Fruit fly (Drosophila melanogaster) whole organism, embryonic: ENCODE results near the gene Hr83.

Source experiments
- Ada2b ChIP-seq: fragments of 200-800 bp; sonication (Bioruptor generic); IDR thresholded peaks from 2 replicates; pipeline ENCODE4 v1.3.6; 2022; ENCODE audit warnings: missing biosample characterization, missing genetic modification characterization
- Atf-2 ChIP-seq: fragments of 200-800 bp; sonication (Bioruptor generic); optimal IDR thresholded peaks from 2 replicates; lab custom pipeline; 2016; ENCODE audit warnings: missing biosample characterization, missing genetic modification characterization
- Blimp-1 ChIP-seq: fragments of 200-800 bp; sonication (Bioruptor generic); optimal IDR thresholded peaks from 3 replicates; lab custom pipeline; 2018; ENCODE audit warnings: missing biosample characterization, missing genetic modification characterization, mild to moderate bottlenecking, moderate library complexity, missing genetic modification reagents
- CG10654 ChIP-seq: fragments of 200-800 bp; sonication (Bioruptor generic); optimal IDR thresholded peaks from 2 replicates; lab custom pipeline; 2016; ENCODE audit warnings: missing biosample characterization, missing genetic modification characterization
- CG11560 ChIP-seq: fragments of 200-800 bp; sonication (Bioruptor generic); IDR thresholded peaks from 3 replicates; pipeline ENCODE4 v1.3.6; 2022; ENCODE audit warnings: missing biosample characterization, missing genetic modification characterization
- CG12071 ChIP-seq: fragments of 200-800 bp; sonication (Bioruptor generic); optimal IDR thresholded peaks from 3 replicates; lab custom pipeline; 2018; ENCODE audit warnings: missing biosample characterization, mild to moderate bottlenecking, missing genetic modification characterization
- CG12155 ChIP-seq: fragments of 200-800 bp; sonication (Bioruptor generic); optimal IDR thresholded peaks from 3 replicates; lab custom pipeline; 2016; ENCODE audit warnings: missing biosample characterization, missing genetic modification characterization
- CG12391 ChIP-seq: fragments of 200-800 bp; sonication (Bioruptor generic); optimal IDR thresholded peaks from 3 replicates; lab custom pipeline; 2018; ENCODE audit warnings: missing biosample characterization, mild to moderate bottlenecking, missing genetic modification characterization, moderate library complexity
- CG12744 ChIP-seq: fragments of 200-800 bp; sonication (Bioruptor generic); optimal IDR thresholded peaks from 2 replicates; lab custom pipeline; 2016; ENCODE audit warnings: missing biosample characterization, missing genetic modification characterization
- CG1792 ChIP-seq: fragments of 200-800 bp; sonication (Bioruptor generic); optimal IDR thresholded peaks from 2 replicates; lab custom pipeline; 2016; ENCODE audit warnings: missing biosample characterization, missing genetic modification characterization
- CG2120 ChIP-seq: fragments of 200-800 bp; sonication (Bioruptor generic); optimal IDR thresholded peaks from 3 replicates; lab custom pipeline; 2016; ENCODE audit warnings: missing biosample characterization, missing genetic modification characterization
- CG32772 ChIP-seq: fragments of 200-800 bp; sonication (Bioruptor generic); IDR thresholded peaks from 2 replicates; pipeline ENCODE4 v1.3.6; 2022; ENCODE audit warnings: missing biosample characterization, missing genetic modification characterization
- CG6654 ChIP-seq: fragments of 200-800 bp; sonication (Bioruptor generic); optimal IDR thresholded peaks from 2 replicates; lab custom pipeline; 2017; ENCODE audit warnings: missing biosample characterization, mild to moderate bottlenecking, missing genetic modification characterization
- CG6791 ChIP-seq: fragments of 200-800 bp; sonication (Bioruptor generic); IDR thresholded peaks from 3 replicates; pipeline ENCODE4 v1.3.6; 2022; ENCODE audit warnings: missing biosample characterization, missing genetic modification characterization; ENCODE audit not compliant: partially characterized antibody
- CG6854 ChIP-seq: fragments of 200-800 bp; sonication (Bioruptor generic); optimal IDR thresholded peaks from 3 replicates; lab custom pipeline; 2017; ENCODE audit warnings: missing biosample characterization, mild to moderate bottlenecking, missing genetic modification characterization
- CTCF ChIP-seq: fragments of 200-800 bp; sonication (Bioruptor generic); optimal IDR thresholded peaks from 2 replicates; lab custom pipeline; 2017; ENCODE audit warnings: missing biosample characterization, mild to moderate bottlenecking, missing genetic modification characterization, moderate library complexity
- Camta ChIP-seq: fragments of 200-800 bp; sonication (Bioruptor generic); optimal IDR thresholded peaks from 2 replicates; lab custom pipeline; 2016; ENCODE audit warnings: missing biosample characterization, missing genetic modification characterization
- Dip3 ChIP-seq: fragments of 200-800 bp; sonication (Bioruptor generic); optimal IDR thresholded peaks from 3 replicates; lab custom pipeline; 2016; ENCODE audit warnings: missing biosample characterization, missing genetic modification characterization
- E2f1 ChIP-seq: fragments of 200-800 bp; sonication (Bioruptor generic); IDR thresholded peaks from 2 replicates; pipeline ENCODE4 v1.3.6; 2022; ENCODE audit warnings: missing biosample characterization, missing genetic modification characterization
- Ets65A ChIP-seq: fragments of 200-800 bp; sonication (Bioruptor generic); peaks from one replicate; lab custom pipeline; 2016; ENCODE audit warnings: missing biosample characterization, missing genetic modification characterization
- Fer1 ChIP-seq: fragments of 200-800 bp; sonication (Bioruptor generic); optimal IDR thresholded peaks from 2 replicates; lab custom pipeline; 2017; ENCODE audit warnings: missing biosample characterization, mild to moderate bottlenecking, missing genetic modification characterization
- H2.0 ChIP-seq: fragments of 200-800 bp; sonication (Bioruptor generic); IDR thresholded peaks from 2 replicates; pipeline ENCODE4 v1.3.6; 2022; ENCODE audit warnings: missing biosample characterization, missing genetic modification characterization
- Jarid2 ChIP-seq: fragments of 200-800 bp; sonication (Bioruptor generic); optimal IDR thresholded peaks from 3 replicates; lab custom pipeline; 2017; ENCODE audit warnings: mild to moderate bottlenecking, missing biosample characterization, missing genetic modification reagents, missing genetic modification characterization
- Lhr ChIP-seq: fragments of 200-800 bp; sonication (Bioruptor generic); optimal IDR thresholded peaks from 3 replicates; lab custom pipeline; 2017; ENCODE audit warnings: mild to moderate bottlenecking, missing biosample characterization, missing genetic modification reagents, missing genetic modification characterization
- Max ChIP-seq: fragments of 200-800 bp; sonication (Bioruptor generic); optimal IDR thresholded peaks from 2 replicates; lab custom pipeline; 2016; ENCODE audit warnings: missing biosample characterization, mild to moderate bottlenecking, missing genetic modification characterization
- NC2β ChIP-seq: fragments of 200-800 bp; sonication (Bioruptor generic); optimal IDR thresholded peaks from 2 replicates; lab custom pipeline; 2016; ENCODE audit warnings: missing biosample characterization, missing genetic modification characterization
- NFAT ChIP-seq: fragments of 200-800 bp; sonication (Bioruptor generic); IDR thresholded peaks from 2 replicates; pipeline ENCODE4 v1.3.6; 2022; ENCODE audit warnings: missing biosample characterization, missing genetic modification characterization
- Neu2 ChIP-seq: fragments of 200-800 bp; sonication (Bioruptor generic); optimal IDR thresholded peaks from 3 replicates; lab custom pipeline; 2016; ENCODE audit warnings: missing biosample characterization, missing genetic modification characterization, borderline replicate concordance
- NfI ChIP-seq: fragments of 200-800 bp; sonication (Bioruptor generic); optimal IDR thresholded peaks from 3 replicates; lab custom pipeline; 2018; ENCODE audit warnings: missing biosample characterization, mild to moderate bottlenecking, missing genetic modification characterization, moderate library complexity
- PHDP ChIP-seq: fragments of 200-800 bp; sonication (Bioruptor generic); optimal IDR thresholded peaks from 3 replicates; lab custom pipeline; 2018; ENCODE audit warnings: missing biosample characterization, mild to moderate bottlenecking, missing genetic modification characterization, moderate library complexity
- Spps ChIP-seq: fragments of 200-800 bp; sonication (Bioruptor generic); optimal IDR thresholded peaks from 2 replicates; lab custom pipeline; 2018; ENCODE audit warnings: missing biosample characterization, mild to moderate bottlenecking, missing genetic modification characterization
- Tbp ChIP-seq: fragments of >200 bp; optimal IDR thresholded peaks from 2 replicates; lab custom pipeline; 2018; ENCODE audit warnings: missing biosample characterization, missing genetic modification characterization
- Vsx1 ChIP-seq: fragments of 200-800 bp; sonication (Bioruptor generic); optimal IDR thresholded peaks from 2 replicates; lab custom pipeline; 2017; ENCODE audit warnings: missing biosample characterization, mild to moderate bottlenecking, missing genetic modification characterization, missing genetic modification reagents
- al ChIP-seq: fragments of 200-800 bp; sonication (Bioruptor generic); IDR thresholded peaks from 2 replicates; pipeline ENCODE4 v1.3.6; 2022; ENCODE audit warnings: missing biosample characterization, missing genetic modification characterization
- ato ChIP-seq: fragments of 200-800 bp; sonication (Bioruptor generic); IDR thresholded peaks from 2 replicates; pipeline ENCODE4 v1.3.6; 2022; ENCODE audit warnings: missing biosample characterization, missing genetic modification characterization; ENCODE audit not compliant: partially characterized antibody
- danr ChIP-seq: fragments of 200-800 bp; sonication (Bioruptor generic); IDR thresholded peaks from 2 replicates; pipeline ENCODE4 v1.3.6; 2022; ENCODE audit warnings: missing biosample characterization, missing genetic modification characterization
- dati ChIP-seq: fragments of 200-800 bp; sonication (Bioruptor generic); IDR thresholded peaks from 2 replicates; pipeline ENCODE4 v1.3.6; 2022; ENCODE audit warnings: missing biosample characterization, missing genetic modification characterization
- fu2 ChIP-seq: fragments of 200-800 bp; sonication (Bioruptor generic); optimal IDR thresholded peaks from 2 replicates; lab custom pipeline; 2016; ENCODE audit warnings: missing biosample characterization, missing genetic modification characterization
- gsb-n ChIP-seq: fragments of 200-800 bp; sonication (Bioruptor generic); optimal IDR thresholded peaks from 3 replicates; lab custom pipeline; 2018; ENCODE audit warnings: missing biosample characterization, mild to moderate bottlenecking, missing genetic modification characterization
- her ChIP-seq: fragments of 200-800 bp; sonication (Bioruptor generic); optimal IDR thresholded peaks from 2 replicates; lab custom pipeline; 2016; ENCODE audit warnings: missing biosample characterization, missing genetic modification characterization
- jing ChIP-seq: fragments of 200-800 bp; sonication (Bioruptor generic); optimal IDR thresholded peaks from 2 replicates; lab custom pipeline; 2018; ENCODE audit warnings: missing biosample characterization, mild to moderate bottlenecking, missing genetic modification characterization
- klu ChIP-seq: fragments of 200-800 bp; sonication (Bioruptor generic); IDR thresholded peaks from 2 replicates; pipeline ENCODE4 v1.3.6; 2022; ENCODE audit warnings: missing biosample characterization, missing genetic modification characterization
- nmo ChIP-seq: fragments of 200-800 bp; sonication (Bioruptor generic); optimal IDR thresholded peaks from 2 replicates; lab custom pipeline; 2018; ENCODE audit warnings: missing biosample characterization, mild to moderate bottlenecking, missing genetic modification characterization, moderate library complexity
- odd ChIP-seq: fragments of 200-800 bp; sonication (Bioruptor generic); optimal IDR thresholded peaks from 2 replicates; lab custom pipeline; 2017; ENCODE audit warnings: missing biosample characterization, mild to moderate bottlenecking, missing genetic modification characterization
- pnt ChIP-seq: fragments of 200-800 bp; sonication (Bioruptor generic); optimal IDR thresholded peaks from 3 replicates; lab custom pipeline; 2016; ENCODE audit warnings: missing biosample characterization, missing genetic modification characterization
- ranshi ChIP-seq: fragments of 200-800 bp; sonication (Bioruptor generic); IDR thresholded peaks from 2 replicates; pipeline ENCODE4 v1.3.6; 2022; ENCODE audit warnings: missing biosample characterization, missing genetic modification characterization
- row ChIP-seq: fragments of 200-800 bp; sonication (Bioruptor generic); IDR thresholded peaks from 3 replicates; pipeline ENCODE4 v1.3.6; 2022; ENCODE audit warnings: missing biosample characterization, missing genetic modification characterization
- sna ChIP-seq: fragments of 200-800 bp; sonication (Bioruptor generic); IDR thresholded peaks from 2 replicates; pipeline ENCODE4 v1.3.6; 2022; ENCODE audit warnings: missing biosample characterization, missing genetic modification characterization; ENCODE audit not compliant: partially characterized antibody
- so ChIP-seq: fragments of 200-800 bp; sonication (Bioruptor generic); IDR thresholded peaks from 3 replicates; pipeline ENCODE4 v1.3.6; 2022; ENCODE audit warnings: missing biosample characterization, missing genetic modification characterization
- wdn ChIP-seq: fragments of 200-800 bp; sonication (Bioruptor generic); IDR thresholded peaks from 2 replicates; pipeline ENCODE4 v1.3.6; 2022; ENCODE audit warnings: missing biosample characterization, missing genetic modification characterization
- wor ChIP-seq: fragments of 200-800 bp; sonication (Bioruptor generic); IDR thresholded peaks from 2 replicates; pipeline ENCODE4 v1.3.6; 2022; ENCODE audit warnings: missing biosample characterization, missing genetic modification characterization
- zfh1 ChIP-seq: fragments of 200-800 bp; sonication (Bioruptor generic); IDR thresholded peaks from 3 replicates; pipeline ENCODE4 v1.3.6; 2022; ENCODE audit warnings: missing biosample characterization, missing genetic modification characterization

Hr83 gene

dm6 chr3R:6368100-6368499, 19.1 kb downstream of the Hr83 start, which contains the start of gene CG42724 (continued):
- TF ChIP-seq Jarid2 (no peak), klu (GFP tag; lab: Robert Waterston, UW) (peak; percentile 21; the same call in 1 of the 2 replicates), CG32772 (GFP tag; lab: Robert Waterston, UW) (peak; percentile 57), Atf-2 (GFP tag; lab: Kevin White, UChicago) (peak; percentile 30), dati (GFP tag; lab: Robert Waterston, UW) (no peak), ranshi (GFP tag; lab: Robert Waterston, UW) (peak; percentile 72), CG10654 (GFP tag; lab: Kevin White, UChicago) (no peak), CG12071 (no peak), CG6791 (GFP tag; lab: Robert Waterston, UW) (0 out of 3 replicates have a peak, but pooled peaks have one; percentile 43), CG12744 (GFP tag; lab: Kevin White, UChicago) (peak; percentile 36), CG11560 (tag; lab: Robert Waterston, UW) (peak; percentile 99), H2.0 (GFP tag; lab: Robert Waterston, UW) (peak; percentile 63), Blimp-1 (no peak), Tbp (GFP tag; lab: Kevin White, UChicago) (no peak), Ets65A (peak; percentile 98), zfh1 (GFP tag; lab: Robert Waterston, UW) (peak; percentile 46; the same call in 1 of the 3 replicates), her (peak; percentile 79), CG2120 (peak; percentile 84), CG6854 (GFP tag; lab: Kevin White, UChicago) (no peak), al (peak; percentile 32; the same call in 1 of the 2 replicates), Ada2b (GFP tag; lab: Robert Waterston, UW) (peak; percentile 55), jing (GFP tag; lab: Kevin White, UChicago) (no peak), CG12155 (GFP tag; lab: Kevin White, UChicago) (peak; percentile 100), CG1792 (GFP tag; lab: Kevin White, UChicago) (peak; percentile 46), gsb-n (peak; percentile 6), Max (GFP tag; lab: Kevin White, UChicago) (peak; percentile 11), pnt (peak; percentile 70), CG6654 (GFP tag; lab: Kevin White, UChicago) (no peak), NC2β (peak; percentile 73), CG12391 (no peak), Lhr (GFP tag; lab: Kevin White, UChicago) (peak; percentile 79), row (GFP tag; lab: Robert Waterston, UW) (peak; percentile 89), sna (GFP tag; lab: Robert Waterston, UW) (0 out of 2 replicates have a peak, but pooled peaks have one; percentile 13), Spps (tag; lab: Kevin White, UChicago) (no peak), wdn (GFP tag; lab: Robert Waterston, UW) (0 out of 2 replicates have a peak, but pooled peaks have one; percentile 21), NFAT (GFP tag; lab: Robert Waterston, UW) (peak; percentile 57; the same call in 1 of the 2 replicates), Neu2 (GFP tag; lab: Kevin White, UChicago) (no peak), so (GFP tag; lab: Robert Waterston, UW) (no peak), NfI (GFP tag; lab: Kevin White, UChicago) (no peak), PHDP (no peak), E2f1 (no peak), danr (GFP tag; lab: Robert Waterston, UW) (0 out of 2 replicates have a peak, but pooled peaks have one; percentile 33), Camta (GFP tag; lab: Kevin White, UChicago) (peak; percentile 78), Vsx1 (GFP tag; lab: Kevin White, UChicago) (no peak), wor (GFP tag; lab: Robert Waterston, UW) (peak; percentile 15; the same call in 1 of the 2 replicates), odd (GFP tag; lab: Kevin White, UChicago) (no peak), ato (GFP tag; lab: Robert Waterston, UW) (no peak), Dip3 (GFP tag; lab: Kevin White, UChicago) (peak; percentile 72), fu2 (GFP tag; lab: Kevin White, UChicago) (peak; percentile 78), CTCF (no peak), nmo (peak; percentile 64), Fer1 (GFP tag; lab: Kevin White, UChicago) (no peak)
